Worm (Caenorhabditis elegans) whole organism, young adult: Measurements from ENCODE around the gene C01G5.7.

Source experiments
- B0035.1 ChIP-seq: sonication (generic microtip); optimal IDR thresholded peaks from 2 replicates; lab custom pipeline; 2016; ENCODE audit warnings: missing genetic modification characterization, mild to moderate bottlenecking, missing compliant biosample characterization, missing genotype, missing genetic modification reagents
- C06A6.2 ChIP-seq: fragments of 200-800 bp; sonication (Bioruptor generic); conservative IDR thresholded peaks from 2 replicates; pipeline ENCODE4 v1.3.6; 2022; ENCODE audit warnings: missing genetic modification characterization, missing compliant biosample characterization
- C17E4.6 ChIP-seq: fragments of 200-800 bp; sonication (Bioruptor generic); IDR thresholded peaks from 2 replicates; pipeline ENCODE4 v1.3.6; 2022; ENCODE audit warnings: missing genetic modification reagents, missing genetic modification characterization, missing compliant biosample characterization
- F22D6.2 ChIP-seq: sonication (generic microtip); optimal IDR thresholded peaks from 2 replicates; lab custom pipeline; 2016; ENCODE audit warnings: mild to moderate bottlenecking, missing genetic modification characterization, missing compliant biosample characterization
- F33H1.4 ChIP-seq: fragments of 200-800 bp; sonication (Bioruptor generic); IDR thresholded peaks from 2 replicates; pipeline ENCODE4 v1.3.6; 2022; ENCODE audit warnings: missing genetic modification reagents, missing genetic modification characterization, missing compliant biosample characterization
- F49E8.2 ChIP-seq: sonication (generic microtip); optimal IDR thresholded peaks from 3 replicates; lab custom pipeline; 2017; ENCODE audit warnings: missing genetic modification characterization, mild to moderate bottlenecking, missing compliant biosample characterization, antibody characterized with exemption, moderate library complexity; ENCODE audit not compliant: insufficient read depth
- Y53F4B.3 ChIP-seq: fragments of 200-800 bp; sonication (Bioruptor generic); IDR thresholded peaks from 2 replicates; pipeline ENCODE4 v1.3.6; 2022; ENCODE audit warnings: missing genetic modification reagents, missing genetic modification characterization, missing compliant biosample characterization
- Y53G8AR.9 ChIP-seq: fragments of 200-800 bp; sonication (Bioruptor generic); conservative IDR thresholded peaks from 2 replicates; pipeline ENCODE4 v1.3.6; 2022; ENCODE audit warnings: missing genetic modification reagents, missing genetic modification characterization, missing compliant biosample characterization
- Y67H2A.10 ChIP-seq: fragments of 200-800 bp; sonication (Bioruptor generic); conservative IDR thresholded peaks from 2 replicates; pipeline ENCODE4 v1.3.6; 2022; ENCODE audit warnings: missing genetic modification reagents, missing genetic modification characterization, missing compliant biosample characterization
- atf-7 ChIP-seq: sonication (generic microtip); optimal IDR thresholded peaks from 2 replicates; lab custom pipeline; 2017; ENCODE audit warnings: mild to moderate bottlenecking, missing genetic modification characterization, missing compliant biosample characterization
- attf-3 ChIP-seq: fragments of 200-800 bp; sonication (Bioruptor generic); conservative IDR thresholded peaks from 2 replicates; pipeline ENCODE4 v1.3.6; 2022; ENCODE audit warnings: missing genetic modification reagents, missing genetic modification characterization, missing compliant biosample characterization
- attf-6 ChIP-seq: fragments of 200-800 bp; sonication (Bioruptor generic); IDR thresholded peaks from 2 replicates; pipeline ENCODE4 v1.3.6; 2022; ENCODE audit warnings: missing genetic modification reagents, missing genetic modification characterization, missing compliant biosample characterization
- bed-1 ChIP-seq: fragments of 200-800 bp; sonication (Bioruptor generic); IDR thresholded peaks from 2 replicates; pipeline ENCODE4 v1.3.6; 2022; ENCODE audit warnings: missing genetic modification reagents, missing genetic modification characterization, missing compliant biosample characterization
- bed-2 ChIP-seq: fragments of 200-800 bp; sonication (Bioruptor generic); IDR thresholded peaks from 2 replicates; pipeline ENCODE4 v1.3.6; 2022; ENCODE audit warnings: missing genetic modification reagents, missing genetic modification characterization, missing compliant biosample characterization
- chd-7 ChIP-seq: sonication (generic microtip); optimal IDR thresholded peaks from 2 replicates; lab custom pipeline; 2016; ENCODE audit warnings: mild to moderate bottlenecking, missing genetic modification characterization, moderate library complexity, missing compliant biosample characterization
- dox-1 ChIP-seq: fragments of 200-800 bp; sonication (Bioruptor generic); IDR thresholded peaks from 2 replicates; pipeline ENCODE4 v1.3.6; 2022; ENCODE audit warnings: missing genetic modification reagents, missing genetic modification characterization, missing compliant biosample characterization
- dpff-1 ChIP-seq: sonication (generic microtip); optimal IDR thresholded peaks from 2 replicates; lab custom pipeline; 2017; ENCODE audit warnings: mild to moderate bottlenecking, missing genetic modification characterization, missing compliant biosample characterization
- ets-4 ChIP-seq: fragments of 200-800 bp; sonication (Bioruptor generic); optimal IDR thresholded peaks from 2 replicates; lab custom pipeline; 2018; ENCODE audit warnings: mild to moderate bottlenecking, missing genetic modification characterization, missing compliant biosample characterization
- gei-17 ChIP-seq: fragments of 200-800 bp; sonication (Bioruptor generic); optimal IDR thresholded peaks from 2 replicates; lab custom pipeline; 2018; ENCODE audit warnings: mild to moderate bottlenecking, missing genetic modification characterization, missing compliant biosample characterization
- him-1 ChIP-seq: sonication (generic microtip); optimal IDR thresholded peaks from 2 replicates; lab custom pipeline; 2016; ENCODE audit warnings: missing genotype, missing genetic modification reagents, missing genetic modification characterization, missing compliant biosample characterization
- hmg-1.2 ChIP-seq: fragments of 200-800 bp; sonication (Bioruptor generic); IDR thresholded peaks from 2 replicates; pipeline ENCODE4 v1.3.6; 2022; ENCODE audit warnings: missing genetic modification reagents, missing genetic modification characterization, missing compliant biosample characterization
- hrde-1 ChIP-seq: sonication (generic microtip); optimal IDR thresholded peaks from 2 replicates; lab custom pipeline; 2016; ENCODE audit warnings: missing genetic modification characterization, mild to moderate bottlenecking, missing compliant biosample characterization, moderate library complexity, missing genotype, missing genetic modification reagents, borderline replicate concordance
- hsf-1 ChIP-seq: fragments of 200-800 bp; sonication (Bioruptor generic); IDR thresholded peaks from 2 replicates; pipeline ENCODE4 v1.3.6; 2022; ENCODE audit warnings: missing genetic modification reagents, missing genetic modification characterization, missing compliant biosample characterization
- lin-40 ChIP-seq: sonication (generic microtip); optimal IDR thresholded peaks from 2 replicates; lab custom pipeline; 2016; ENCODE audit warnings: missing genetic modification characterization, mild to moderate bottlenecking, missing compliant biosample characterization, missing genotype, missing genetic modification reagents
- nhr-120 ChIP-seq: fragments of 200-800 bp; sonication (Bioruptor generic); IDR thresholded peaks from 2 replicates; pipeline ENCODE4 v1.3.6; 2022; ENCODE audit warnings: missing genetic modification characterization, missing compliant biosample characterization
- nhr-179 ChIP-seq: sonication (generic microtip); optimal IDR thresholded peaks from 2 replicates; lab custom pipeline; 2016; ENCODE audit warnings: mild to moderate bottlenecking, missing genetic modification characterization, missing compliant biosample characterization
- nhr-90 ChIP-seq: sonication (generic microtip); optimal IDR thresholded peaks from 2 replicates; lab custom pipeline; 2016; ENCODE audit warnings: missing genotype, mild to moderate bottlenecking, missing genetic modification characterization, missing compliant biosample characterization
- pha-4 ChIP-seq: fragments of 150-350 bp; sonication (generic microtip); optimal IDR thresholded peaks from 2 replicates; lab custom pipeline; 2014; ENCODE audit warnings: missing biosample characterization, missing genetic modification reagents, missing genetic modification characterization
- rcor-1 ChIP-seq: fragments of 200-800 bp; sonication (Bioruptor generic); IDR thresholded peaks from 2 replicates; pipeline ENCODE4 v1.3.6; 2022; ENCODE audit warnings: missing genetic modification reagents, missing genetic modification characterization, missing compliant biosample characterization
- snpc-1.1 ChIP-seq: sonication (generic microtip); optimal IDR thresholded peaks from 2 replicates; lab custom pipeline; 2017; ENCODE audit warnings: missing genetic modification characterization, mild to moderate bottlenecking, missing compliant biosample characterization, antibody characterized with exemption, moderate library complexity, missing genotype, missing genetic modification reagents; ENCODE audit not compliant: insufficient read depth
- tbp1 ChIP-seq: fragments of 200-800 bp; sonication (Bioruptor generic); optimal IDR thresholded peaks from 2 replicates; lab custom pipeline; 2018; ENCODE audit warnings: mild to moderate bottlenecking, missing genetic modification characterization, missing compliant biosample characterization
- tlf-1 ChIP-seq: fragments of 200-800 bp; sonication (Bioruptor generic); optimal IDR thresholded peaks from 2 replicates; lab custom pipeline; 2018; ENCODE audit warnings: mild to moderate bottlenecking, missing genetic modification characterization, missing compliant biosample characterization
- unc-130 ChIP-seq: sonication (generic microtip); optimal IDR thresholded peaks from 2 replicates; lab custom pipeline; 2016; ENCODE audit warnings: missing genetic modification reagents, missing genetic modification characterization, missing compliant biosample characterization
- zfh-2 ChIP-seq: fragments of 200-800 bp; sonication (Bioruptor generic); conservative IDR thresholded peaks from 2 replicates; pipeline ENCODE4 v1.3.6; 2022; ENCODE audit warnings: missing genetic modification reagents, missing genetic modification characterization, missing compliant biosample characterization
- ztf-28 ChIP-seq: fragments of 200-800 bp; sonication (Bioruptor generic); IDR thresholded peaks from 2 replicates; pipeline ENCODE4 v1.3.6; 2022; ENCODE audit warnings: missing genetic modification reagents, missing genetic modification characterization, missing compliant biosample characterization
- ztf-6 ChIP-seq: fragments of 200-800 bp; sonication (Bioruptor generic); IDR thresholded peaks from 2 replicates; pipeline ENCODE4 v1.3.6; 2022; ENCODE audit warnings: missing genetic modification reagents, missing genetic modification characterization, missing compliant biosample characterization

The C01G5.7 gene

ce11 chrIV:6529832-6530231 lies 11.9 kb downstream of the C01G5.7 start (continued):
- TF ChIP-seq nhr-90 (tag; lab: Kevin White, UChicago): no peak
- peak; percentile 72 for TF ChIP-seq F33H1.4
- no peak for TF ChIP-seq tbp1 (GFP tag; lab: Kevin White, UChicago)
- TF ChIP-seq Y53G8AR.9: no peak
- no peak for TF ChIP-seq dox-1 (GFP tag; lab: Robert Waterston, UW)
- TF ChIP-seq him-1 (tag; lab: Kevin White, UChicago): no peak
- TF ChIP-seq ztf-6: no peak

- TF ChIP-seq nhr-179 (tag; lab: Kevin White, UChicago): no peak
- no peak for TF ChIP-seq tlf-1 (GFP tag; lab: Kevin White, UChicago)
- TF ChIP-seq F49E8.2 (tag; lab: Kevin White, UChicago): no peak
- no peak for TF ChIP-seq B0035.1 (tag; lab: Kevin White, UChicago)
- TF ChIP-seq zfh-2 (GFP tag; lab: Robert Waterston, UW): no peak
- no peak for TF ChIP-seq nhr-120
- no peak for TF ChIP-seq dpff-1 (tag; lab: Kevin White, UChicago)
- no peak for TF ChIP-seq hrde-1
- no peak for TF ChIP-seq unc-130 (GFP tag; lab: Kevin White, UChicago)
- TF ChIP-seq lin-40 (tag; lab: Kevin White, UChicago): no peak
- TF ChIP-seq snpc-1.1: no peak
These were observed 13.5 kb downstream of the C01G5.7 start, which contains the start of gene C01G5.4 for ce11 chrIV:6531450-6531849. Gene C01G5.4, plus strand, starts transcription at chrIV:6531750.

- TF ChIP-seq nhr-179 (tag; lab: Kevin White, UChicago) (no peak), attf-6 (GFP tag; lab: Robert Waterston, UW) (no peak), rcor-1 (GFP tag; lab: Robert Waterston, UW) (no peak), hmg-1.2 (GFP tag; lab: Robert Waterston, UW) (no peak), lin-40 (tag; lab: Kevin White, UChicago) (no peak), chd-7 (tag; lab: Kevin White, UChicago) (no peak), ets-4 (GFP tag; lab: Kevin White, UChicago) (no peak)
- TF ChIP-seq, all 124 proteins: peak for 0
These were observed 17.9 kb downstream of the C01G5.7 start, which contains the start of gene C01G5.3 for ce11 chrIV:6535908-6536307. Gene C01G5.3, plus strand, starts transcription at chrIV:6536208.

ce11 chrIV:6541435-6541834 lies 23.5 kb downstream of the C01G5.7 start, which contains the start of gene C01G5.25:
Gene C01G5.25, plus strand, starts transcription at chrIV:6541684.
- TF ChIP-seq rcor-1 (GFP tag; lab: Robert Waterston, UW) (no peak), C17E4.6 (GFP tag; lab: Robert Waterston, UW) (no peak), Y53F4B.3 (GFP tag; lab: Robert Waterston, UW) (no peak), hsf-1 (GFP tag; lab: Robert Waterston, UW) (no peak), attf-3 (GFP tag; lab: Robert Waterston, UW) (no peak), ztf-28 (no peak), pha-4 (tag; lab: Kevin White, UChicago) (no peak), Y67H2A.10 (GFP tag; lab: Robert Waterston, UW) (no peak), unc-130 (GFP tag; lab: Kevin White, UChicago) (no peak), gei-17 (GFP tag; lab: Kevin White, UChicago) (no peak), atf-7 (tag; lab: Kevin White, UChicago) (no peak), C06A6.2 (GFP tag; lab: Robert Waterston, UW) (no peak), bed-1 (GFP tag; lab: Robert Waterston, UW) (no peak), F22D6.2 (tag; lab: Kevin White, UChicago) (no peak), lin-40 (tag; lab: Kevin White, UChicago) (no peak), bed-2 (GFP tag; lab: Robert Waterston, UW) (no peak), tbp1 (GFP tag; lab: Kevin White, UChicago) (no peak)
